Fruit fly (Drosophila melanogaster) whole organism, embryonic: ENCODE measurements around the gene Smvt.

Experiments
- CG10274 ChIP-seq: fragments of 200-800 bp; sonication (Bioruptor generic); optimal IDR thresholded peaks from 3 replicates; lab custom pipeline; 2017; ENCODE audit warnings: missing biosample characterization, mild to moderate bottlenecking, missing genetic modification characterization
- CG10979 ChIP-seq: fragments of 200-800 bp; sonication (Bioruptor generic); optimal IDR thresholded peaks from 2 replicates; lab custom pipeline; 2018; ENCODE audit warnings: missing biosample characterization, mild to moderate bottlenecking, missing genetic modification characterization, moderate library complexity
- CG12104 ChIP-seq: fragments of 200-800 bp; sonication (Bioruptor generic); optimal IDR thresholded peaks from 3 replicates; lab custom pipeline; 2016; ENCODE audit warnings: missing biosample characterization, missing genetic modification characterization
- CG1233 ChIP-seq: fragments of 200-800 bp; sonication (Bioruptor generic); optimal IDR thresholded peaks from 4 replicates; lab custom pipeline; 2018; ENCODE audit warnings: missing biosample characterization, mild to moderate bottlenecking, missing genetic modification characterization
- CG13894 ChIP-seq: fragments of 200-800 bp; sonication (Bioruptor generic); optimal IDR thresholded peaks from 3 replicates; lab custom pipeline; 2018; ENCODE audit warnings: missing biosample characterization, mild to moderate bottlenecking, missing genetic modification characterization, moderate library complexity
- CG14050 ChIP-seq: fragments of 200-800 bp; sonication (Bioruptor generic); IDR thresholded peaks from 3 replicates; pipeline ENCODE4 v1.3.6; 2022; ENCODE audit warnings: missing biosample characterization, missing genetic modification characterization
- CG14965 ChIP-seq: fragments of 200-800 bp; sonication (Bioruptor generic); optimal IDR thresholded peaks from 2 replicates; lab custom pipeline; 2016; ENCODE audit warnings: missing biosample characterization, missing genetic modification characterization, borderline replicate concordance
- CG15601 ChIP-seq: fragments of 200-800 bp; sonication (Bioruptor generic); optimal IDR thresholded peaks from 3 replicates; lab custom pipeline; 2019; ENCODE audit warnings: missing biosample characterization, mild to moderate bottlenecking, missing genetic modification characterization, moderate library complexity
- CG18262 ChIP-seq: fragments of 200-800 bp; optimal IDR thresholded peaks from 3 replicates; lab custom pipeline; 2019; ENCODE audit warnings: missing biosample characterization, mild to moderate bottlenecking, missing genetic modification characterization, moderate library complexity
- CG7839 ChIP-seq: fragments of 200-800 bp; sonication (Bioruptor generic); optimal IDR thresholded peaks from 3 replicates; lab custom pipeline; 2018; ENCODE audit warnings: missing biosample characterization, mild to moderate bottlenecking, missing genetic modification characterization, moderate library complexity
- CG7987 ChIP-seq: fragments of 200-800 bp; sonication (Bioruptor generic); optimal IDR thresholded peaks from 2 replicates; lab custom pipeline; 2018; ENCODE audit warnings: missing biosample characterization, mild to moderate bottlenecking, missing genetic modification characterization, moderate library complexity
- CG9437 ChIP-seq: fragments of 200-800 bp; sonication (Bioruptor generic); optimal IDR thresholded peaks from 2 replicates; lab custom pipeline; 2018; ENCODE audit warnings: missing biosample characterization, mild to moderate bottlenecking, missing genetic modification characterization
- Dip3 ChIP-seq: fragments of 200-800 bp; sonication (Bioruptor generic); optimal IDR thresholded peaks from 3 replicates; lab custom pipeline; 2016; ENCODE audit warnings: missing biosample characterization, missing genetic modification characterization
- H2.0 ChIP-seq: fragments of 200-800 bp; sonication (Bioruptor generic); IDR thresholded peaks from 2 replicates; pipeline ENCODE4 v1.3.6; 2022; ENCODE audit warnings: missing biosample characterization, missing genetic modification characterization
- HLH54F ChIP-seq: fragments of 200-800 bp; sonication (Bioruptor generic); optimal IDR thresholded peaks from 3 replicates; lab custom pipeline; 2016; ENCODE audit warnings: missing biosample characterization, missing genetic modification characterization
- Hr78 ChIP-seq, 2 experiments: fragments of 200-800 bp in 1 of 2; fragments of >200 bp in 1 of 2; sonication (Bioruptor generic) in 1 of 2; optimal IDR thresholded peaks; 2 replicates each; lab custom pipeline; 2017 to 2019; ENCODE audit warnings: missing biosample characterization in 2 of 2, missing genetic modification characterization in 2 of 2, mild to moderate bottlenecking in 1 of 2, moderate library complexity in 1 of 2
- Med ChIP-seq: fragments of 200-800 bp; sonication (Bioruptor generic); peaks from one replicate; lab custom pipeline; 2016; ENCODE audit warnings: missing biosample characterization, missing genetic modification characterization, mild to moderate bottlenecking, inconsistent platforms, moderate library complexity
- NfI ChIP-seq: fragments of 200-800 bp; sonication (Bioruptor generic); optimal IDR thresholded peaks from 3 replicates; lab custom pipeline; 2018; ENCODE audit warnings: missing biosample characterization, mild to moderate bottlenecking, missing genetic modification characterization, moderate library complexity
- Oli ChIP-seq: fragments of 200-800 bp; sonication (Bioruptor generic); optimal IDR thresholded peaks from 2 replicates; lab custom pipeline; 2018; ENCODE audit warnings: missing biosample characterization, mild to moderate bottlenecking, missing genetic modification characterization, moderate library complexity
- Opbp ChIP-seq: fragments of 200-800 bp; sonication (Bioruptor generic); IDR thresholded peaks from 3 replicates; pipeline ENCODE4 v1.3.6; 2022; ENCODE audit warnings: missing biosample characterization, missing genetic modification characterization; ENCODE audit not compliant: partially characterized antibody
- Ravus ChIP-seq: fragments of 200-800 bp; sonication (Bioruptor generic); IDR thresholded peaks from 2 replicates; pipeline ENCODE4 v1.3.6; 2022; ENCODE audit warnings: missing biosample characterization, missing genetic modification characterization
- Sin3A ChIP-seq: fragments of >200 bp; optimal IDR thresholded peaks from 2 replicates; lab custom pipeline; 2018
- Sry-β ChIP-seq: fragments of 200-800 bp; sonication (Bioruptor generic); optimal IDR thresholded peaks from 2 replicates; lab custom pipeline; 2018; ENCODE audit warnings: missing biosample characterization, mild to moderate bottlenecking, missing genetic modification characterization, moderate library complexity
- Ssrp ChIP-seq: fragments of 200-800 bp; sonication (Bioruptor generic); optimal IDR thresholded peaks from 2 replicates; lab custom pipeline; 2018; ENCODE audit warnings: missing biosample characterization, mild to moderate bottlenecking, missing genetic modification characterization, moderate library complexity
- amos ChIP-seq: fragments of 200-800 bp; sonication (Bioruptor generic); IDR thresholded peaks from 2 replicates; pipeline ENCODE4 v1.3.6; 2022; ENCODE audit warnings: missing biosample characterization, missing genetic modification characterization; ENCODE audit not compliant: partially characterized antibody
- bab2 ChIP-seq: fragments of 200-800 bp; sonication (Bioruptor generic); optimal IDR thresholded peaks from 2 replicates; lab custom pipeline; 2016; ENCODE audit warnings: missing biosample characterization, missing genetic modification characterization
- bowl ChIP-seq: fragments of 200-800 bp; sonication (Bioruptor generic); IDR thresholded peaks from 2 replicates; pipeline ENCODE4 v1.3.6; 2022; ENCODE audit warnings: missing biosample characterization, missing genetic modification characterization
- chinmo ChIP-seq: fragments of 200-800 bp; sonication (Bioruptor generic); IDR thresholded peaks from 4 replicates; pipeline ENCODE4 v1.3.6; 2022; ENCODE audit warnings: missing biosample characterization, missing genetic modification characterization; ENCODE audit not compliant: partially characterized antibody
- disco-r ChIP-seq: fragments of 200-800 bp; sonication (Bioruptor generic); optimal IDR thresholded peaks from 2 replicates; lab custom pipeline; 2016; ENCODE audit warnings: missing biosample characterization, missing genetic modification characterization
- dm ChIP-seq: fragments of 200-800 bp; sonication (Bioruptor generic); optimal IDR thresholded peaks from 3 replicates; lab custom pipeline; 2016; ENCODE audit warnings: missing biosample characterization, missing genetic modification characterization
- fd102C ChIP-seq: fragments of 200-800 bp; sonication (Bioruptor generic); optimal IDR thresholded peaks from 2 replicates; lab custom pipeline; 2018; ENCODE audit warnings: missing biosample characterization, mild to moderate bottlenecking, missing genetic modification characterization, moderate library complexity
- fru ChIP-seq: fragments of >200 bp; optimal IDR thresholded peaks from 2 replicates; lab custom pipeline; 2017
- gce ChIP-seq: fragments of 200-800 bp; sonication (Bioruptor generic); IDR thresholded peaks from 3 replicates; pipeline ENCODE4 v1.3.6; 2022; ENCODE audit warnings: missing biosample characterization, missing genetic modification characterization
- gcm2 ChIP-seq: fragments of 200-800 bp; sonication (Bioruptor generic); optimal IDR thresholded peaks from 2 replicates; lab custom pipeline; 2016; ENCODE audit warnings: missing biosample characterization, missing genetic modification characterization
- gem ChIP-seq: fragments of 200-800 bp; sonication (Bioruptor generic); optimal IDR thresholded peaks from 2 replicates; lab custom pipeline; 2019; ENCODE audit warnings: missing biosample characterization, mild to moderate bottlenecking, missing genetic modification characterization, moderate library complexity
- hbn ChIP-seq: fragments of 200-800 bp; sonication (Bioruptor generic); IDR thresholded peaks from 2 replicates; pipeline ENCODE4 v1.3.6; 2022; ENCODE audit warnings: missing biosample characterization, missing genetic modification characterization; ENCODE audit not compliant: partially characterized antibody
- hth ChIP-seq: fragments of >200 bp; optimal IDR thresholded peaks from 2 replicates; lab custom pipeline; 2017; ENCODE audit warnings: inconsistent platforms
- ind ChIP-seq: fragments of 200-800 bp; sonication (Bioruptor generic); optimal IDR thresholded peaks from 3 replicates; lab custom pipeline; 2016; ENCODE audit warnings: missing biosample characterization, missing genetic modification characterization
- insv ChIP-seq, 2 experiments: fragments of 200-800 bp; sonication (Bioruptor generic); optimal IDR thresholded peaks; 3 replicates each; lab custom pipeline; 2016 to 2018; ENCODE audit warnings: missing biosample characterization in 2 of 2, missing genetic modification characterization in 2 of 2
- kay ChIP-seq: fragments of 200-800 bp; sonication (Bioruptor generic); optimal IDR thresholded peaks from 2 replicates; lab custom pipeline; 2016; ENCODE audit warnings: missing biosample characterization, missing genetic modification characterization
- luna ChIP-seq: fragments of 200-800 bp; sonication (Bioruptor generic); optimal IDR thresholded peaks from 2 replicates; lab custom pipeline; 2016; ENCODE audit warnings: missing biosample characterization, missing genetic modification characterization
- onecut ChIP-seq: fragments of 200-800 bp; sonication (Bioruptor generic); IDR thresholded peaks from 2 replicates; pipeline ENCODE4 v1.3.6; 2022; ENCODE audit warnings: missing biosample characterization, missing genetic modification characterization
- pnt ChIP-seq: fragments of 200-800 bp; sonication (Bioruptor generic); optimal IDR thresholded peaks from 3 replicates; lab custom pipeline; 2016; ENCODE audit warnings: missing biosample characterization, missing genetic modification characterization
- pum ChIP-seq: fragments of 200-800 bp; sonication (Bioruptor generic); optimal IDR thresholded peaks from 2 replicates; lab custom pipeline; 2016; ENCODE audit warnings: missing biosample characterization, missing genetic modification characterization
- repo ChIP-seq: fragments of 200-800 bp; sonication (Bioruptor generic); optimal IDR thresholded peaks from 2 replicates; lab custom pipeline; 2016; ENCODE audit warnings: missing biosample characterization, missing genetic modification characterization
- sc ChIP-seq, 3 experiments: fragments of >200 bp in 2 of 3; fragments of 200-800 bp in 1 of 3; sonication (Bioruptor generic) in 1 of 3; optimal IDR thresholded peaks; 2 replicates in 2 of 3; 3 replicates in 1 of 3; lab custom pipeline; 2017; ENCODE audit warnings: mild to moderate bottlenecking in 1 of 3, missing biosample characterization in 1 of 3, missing genetic modification characterization in 1 of 3, missing genetic modification reagents in 1 of 3
- schlank ChIP-seq: fragments of 200-800 bp; sonication (Bioruptor generic); optimal IDR thresholded peaks from 2 replicates; lab custom pipeline; 2018; ENCODE audit warnings: missing biosample characterization, mild to moderate bottlenecking, missing genetic modification characterization
- zen ChIP-seq: fragments of 200-800 bp; sonication (Bioruptor generic); optimal IDR thresholded peaks from 3 replicates; lab custom pipeline; 2018; ENCODE audit warnings: missing biosample characterization, mild to moderate bottlenecking, missing genetic modification characterization, moderate library complexity
- zfh1 ChIP-seq: fragments of 200-800 bp; sonication (Bioruptor generic); IDR thresholded peaks from 3 replicates; pipeline ENCODE4 v1.3.6; 2022; ENCODE audit warnings: missing biosample characterization, missing genetic modification characterization
- zfh2 ChIP-seq: fragments of 200-800 bp; sonication (Bioruptor generic); optimal IDR thresholded peaks from 2 replicates; lab custom pipeline; 2016; ENCODE audit warnings: missing biosample characterization, missing genetic modification characterization

The Smvt gene

DNA sequence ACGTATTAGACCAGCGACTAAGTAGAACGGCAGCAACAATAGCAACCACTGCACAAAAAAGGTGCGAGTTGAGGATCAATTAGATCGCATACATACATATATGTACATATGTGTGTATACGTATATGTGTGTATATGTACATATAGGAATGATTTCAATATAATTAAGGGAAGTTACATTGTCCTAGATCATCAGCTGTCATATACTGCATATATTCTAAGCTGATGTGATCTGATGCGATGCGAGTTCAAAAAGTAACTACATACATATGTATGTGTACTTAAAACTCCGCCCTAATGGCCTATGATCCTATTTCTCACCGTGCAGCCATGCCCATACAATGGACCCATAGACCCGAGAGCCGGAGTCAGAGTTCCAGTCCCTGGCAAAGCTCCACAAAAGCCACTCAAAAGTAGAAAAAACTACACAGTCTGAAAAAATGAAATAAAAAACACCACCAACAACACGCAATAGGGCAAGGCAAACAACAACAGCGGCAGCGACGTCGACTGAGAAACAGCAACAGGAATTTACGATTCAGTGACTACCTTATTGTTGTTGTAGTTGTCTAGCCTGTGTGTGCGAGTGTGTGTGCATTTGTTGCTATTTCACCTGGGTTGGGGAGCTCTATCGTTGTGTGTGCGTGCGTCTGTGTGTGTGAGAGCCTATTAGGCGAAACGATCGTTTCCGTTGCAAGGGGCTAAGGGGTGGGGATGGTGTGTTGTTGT is 38.0 kb downstream of the Smvt start (continued):
- TF ChIP-seq insv (GFP tag; optimal IDR thresholded peaks at IDR 0.05; lab: Kevin White, UChicago) (no peak), fd102C (GFP tag; lab: Kevin White, UChicago) (no peak), kay (GFP tag; lab: Kevin White, UChicago) (no peak), NfI (GFP tag; lab: Kevin White, UChicago) (no peak), pnt (GFP tag; lab: Kevin White, UChicago) (no peak), Ssrp (peak; percentile 26), H2.0 (GFP tag; lab: Robert Waterston, UW) (no peak), CG15601 (tag; lab: Kevin White, UChicago) (no peak), bab2 (GFP tag; lab: Kevin White, UChicago) (no peak), bowl (GFP tag; lab: Robert Waterston, UW) (no peak), CG7987 (GFP tag; lab: Kevin White, UChicago) (no peak), zfh1 (GFP tag; lab: Robert Waterston, UW) (no peak), gcm2 (no peak), CG9437 (GFP tag; lab: Kevin White, UChicago) (no peak), CG14965 (GFP tag; lab: Kevin White, UChicago) (no peak), zfh2 (GFP tag; lab: Kevin White, UChicago) (no peak), Oli (tag; lab: Kevin White, UChicago) (peak; percentile 40), amos (GFP tag; lab: Robert Waterston, UW) (no peak), sc (optimal IDR thresholded peaks at IDR 0.05; lab: Kevin White, UChicago) (no peak), sc (GFP tag; optimal IDR thresholded peaks at IDR 0.05; lab: Kevin White, UChicago) (no peak), chinmo (GFP tag; lab: Robert Waterston, UW) (peak; percentile 63; the same call in 1 of the 4 replicates), repo (no peak), disco-r (no peak), Med (peak; percentile 81), CG13894 (no peak), CG7839 (tag; lab: Kevin White, UChicago) (peak; percentile 34), hth (no peak), dm (no peak), Opbp (GFP tag; lab: Robert Waterston, UW) (no peak), CG10979 (tag; lab: Kevin White, UChicago) (peak; percentile 33), Sry-β (GFP tag; lab: Kevin White, UChicago) (no peak), gem (tag; lab: Kevin White, UChicago) (peak; percentile 54), pum (GFP tag; lab: Kevin White, UChicago) (no peak), Hr78 (GFP tag; optimal IDR thresholded peaks at IDR 0.05; lab: Kevin White, UChicago) (no peak), hbn (no peak), luna (GFP tag; lab: Kevin White, UChicago) (no peak), CG18262 (tag; lab: Kevin White, UChicago) (peak; percentile 52), zen (tag; lab: Kevin White, UChicago) (no peak), CG14050 (GFP tag; lab: Robert Waterston, UW) (peak; percentile 26; the same call in 1 of the 3 replicates), fru (lab: Kevin White, UChicago) (no peak), gce (GFP tag; lab: Robert Waterston, UW) (no peak; the same call in 2 of the 3 replicates), ind (GFP tag; lab: Kevin White, UChicago) (no peak), CG12104 (GFP tag; lab: Kevin White, UChicago) (no peak), Ravus (no peak), CG1233 (GFP tag; lab: Kevin White, UChicago) (peak; percentile 25), Dip3 (GFP tag; lab: Kevin White, UChicago) (no peak), schlank (no peak), onecut (GFP tag; lab: Robert Waterston, UW) (no peak), Sin3A (lab: Kevin White, UChicago) (no peak), HLH54F (GFP tag; lab: Kevin White, UChicago) (no peak), CG10274 (no peak)
